Fruit fly (Drosophila melanogaster): ENCODE results near the gene RanBP3.

RanBP3 gene

DNA sequence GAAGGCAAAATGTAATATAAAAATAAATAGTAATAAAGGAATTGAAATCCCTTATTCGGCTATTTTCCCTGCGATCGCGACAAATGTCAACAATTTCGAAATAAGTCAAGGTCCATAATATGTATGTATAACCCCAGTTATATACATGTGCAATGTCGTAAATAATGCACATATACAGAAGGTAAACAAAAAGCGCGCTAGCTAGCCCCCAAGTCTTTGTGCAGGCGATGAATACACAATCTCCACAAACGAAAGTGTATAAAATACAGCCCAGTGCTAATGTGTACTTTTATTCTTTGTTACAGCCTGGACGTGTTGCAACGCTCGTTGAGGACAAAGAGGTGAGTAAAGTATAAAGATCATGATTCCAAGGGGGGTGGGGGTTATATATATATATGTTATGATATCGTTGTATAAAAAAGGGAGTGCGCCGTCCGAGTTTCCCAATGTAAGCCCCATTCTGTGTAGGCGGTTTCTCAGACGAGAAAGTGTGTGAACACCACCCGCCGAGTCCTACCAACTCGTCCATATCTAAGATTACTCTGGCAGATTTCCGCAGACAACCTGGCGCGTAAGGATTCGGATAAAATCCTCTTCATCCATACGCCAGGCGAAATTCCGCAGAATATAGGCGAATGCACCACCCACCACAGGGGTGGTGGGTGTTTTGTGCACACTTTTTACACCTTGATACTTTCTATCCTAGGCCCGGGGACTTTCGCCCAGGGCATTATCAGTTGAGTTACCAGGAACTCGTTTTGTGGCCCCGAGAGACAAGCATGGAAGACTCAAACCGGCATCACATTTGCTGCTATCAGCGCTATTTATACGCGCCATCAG, 22.8 kb downstream of the RanBP3 start (continued):
- TF ChIP-seq croc (GFP tag; conservative IDR thresholded peaks at IDR 0.05), result no peak
- no peak for TF ChIP-seq BtbVII (GFP tag; optimal IDR thresholded peaks at IDR 0.05)
- TF ChIP-seq unc-4 (GFP tag; IDR thresholded peaks at IDR 0.05; ENCODE audit: partially characterized antibody), result 0 out of 2 replicates have a peak, but pooled peaks have one; percentile 41
- no peak for TF ChIP-seq wdn (GFP tag; IDR thresholded peaks at IDR 0.05)
- no peak for TF ChIP-seq crp (GFP tag; optimal IDR thresholded peaks at IDR 0.05)
- TF ChIP-seq CG1602 (GFP tag; optimal IDR thresholded peaks at IDR 0.05), result no peak
- TF ChIP-seq CG12391 (tag; optimal IDR thresholded peaks at IDR 0.05), result no peak
- peak; percentile 69 for TF ChIP-seq CG15479 (GFP tag; optimal IDR thresholded peaks at IDR 0.05)
- no peak for TF ChIP-seq CG2712 (tag; optimal IDR thresholded peaks at IDR 0.05)
- TF ChIP-seq Max (GFP tag; optimal IDR thresholded peaks at IDR 0.05), result no peak
- no peak for TF ChIP-seq tx (GFP tag; optimal IDR thresholded peaks at IDR 0.05)
- TF ChIP-seq sob (GFP tag; IDR thresholded peaks at IDR 0.05), result peak; percentile 60
- no peak for TF ChIP-seq CG11696 (GFP tag; IDR thresholded peaks at IDR 0.05)
- TF ChIP-seq sna (GFP tag; IDR thresholded peaks at IDR 0.05; ENCODE audit: partially characterized antibody), result no peak; the same call in 1 of the 2 replicates
- TF ChIP-seq Atf-2 (GFP tag; optimal IDR thresholded peaks at IDR 0.05), result no peak
- peak; percentile 21 for TF ChIP-seq CG2202 (tag; optimal IDR thresholded peaks at IDR 0.05)
- no peak for TF ChIP-seq en (GFP tag; optimal IDR thresholded peaks at IDR 0.05)
- peak; percentile 40; the same call in 1 of the 3 replicates for TF ChIP-seq gce (GFP tag; IDR thresholded peaks at IDR 0.05)
- TF ChIP-seq CG2199 (GFP tag; IDR thresholded peaks at IDR 0.05), result peak; percentile 36; the same call in 1 of the 3 replicates
- peak; percentile 27 for TF ChIP-seq CG15269 (tag; optimal IDR thresholded peaks at IDR 0.05)
- no peak for TF ChIP-seq CG7745 (tag; optimal IDR thresholded peaks at IDR 0.05)
- TF ChIP-seq ranshi (GFP tag; IDR thresholded peaks at IDR 0.05), result no peak
- TF ChIP-seq sc (optimal IDR thresholded peaks at IDR 0.05), result no peak
- TF ChIP-seq sc (GFP tag; optimal IDR thresholded peaks at IDR 0.05), result no peak
- no peak for TF ChIP-seq crc (GFP tag; optimal IDR thresholded peaks at IDR 0.05)
- peak; percentile 44 for TF ChIP-seq Drgx (GFP tag; IDR thresholded peaks at IDR 0.05)
- no peak for TF ChIP-seq CG15073 (GFP tag; optimal IDR thresholded peaks at IDR 0.05)
- TF ChIP-seq CG8089 (GFP tag; optimal IDR thresholded peaks at IDR 0.05), result no peak
- TF ChIP-seq Eip74EF (GFP tag; optimal IDR thresholded peaks at IDR 0.05), result peak in 1 of 2 experiments; percentile 73
- TF ChIP-seq Mes4 (GFP tag; optimal IDR thresholded peaks at IDR 0.05), result no peak
- TF ChIP-seq CG5245 (GFP tag; optimal IDR thresholded peaks at IDR 0.05), result no peak
- peak; percentile 14 for TF ChIP-seq grau (tag; optimal IDR thresholded peaks at IDR 0.05)
- TF ChIP-seq kay (GFP tag; optimal IDR thresholded peaks at IDR 0.05), result no peak
- no peak for TF ChIP-seq Fer3 (tag; optimal IDR thresholded peaks at IDR 0.05)
- no peak for TF ChIP-seq sens-2 (GFP tag; IDR thresholded peaks at IDR 0.05)
- TF ChIP-seq CG8765 (GFP tag; IDR thresholded peaks at IDR 0.05), result 0 out of 2 replicates have a peak, but pooled peaks have one; percentile 31
- no peak for TF ChIP-seq CG13123 (GFP tag; optimal IDR thresholded peaks at IDR 0.05)
- TF ChIP-seq lola (GFP tag; optimal IDR thresholded peaks at IDR 0.05), result no peak
- TF ChIP-seq vnd (GFP tag; IDR thresholded peaks at IDR 0.05; ENCODE audit: partially characterized antibody), result peak; percentile 60
- no peak for TF ChIP-seq CG43689 (GFP tag; IDR thresholded peaks at IDR 0.05)
- 0 out of 2 replicates have a peak, but pooled peaks have one; percentile 25 for TF ChIP-seq CG4360 (GFP tag; IDR thresholded peaks at IDR 0.05)
- TF ChIP-seq eyg (GFP tag; optimal IDR thresholded peaks at IDR 0.05), result no peak
- no peak for TF ChIP-seq Usf (GFP tag; optimal IDR thresholded peaks at IDR 0.05)
- TF ChIP-seq gsb-n (tag; optimal IDR thresholded peaks at IDR 0.05), result no peak
- TF ChIP-seq Bteb2 (GFP tag; optimal IDR thresholded peaks at IDR 0.05), result no peak
- no peak for TF ChIP-seq chif (GFP tag; optimal IDR thresholded peaks at IDR 0.05)
- TF ChIP-seq ken (GFP tag; IDR thresholded peaks at IDR 0.05), result 0 out of 3 replicates have a peak, but pooled peaks have one; percentile 40
- no peak for TF ChIP-seq cato (GFP tag; optimal IDR thresholded peaks at IDR 0.05; ENCODE audit: borderline replicate concordance)
- no peak for TF ChIP-seq Hr51 (GFP tag; optimal IDR thresholded peaks at IDR 0.05)
